Worm (Caenorhabditis elegans) whole organism, late embryonic: Measurements from ENCODE around the gene grd-11.

Experiments
- ahr-1 ChIP-seq: sonication (generic microtip); optimal IDR thresholded peaks from 2 replicates; lab custom pipeline; 2016; ENCODE audit warnings: missing genetic modification characterization, missing compliant biosample characterization
- ceh-2 ChIP-seq: sonication (generic microtip); optimal IDR thresholded peaks from 2 replicates; lab custom pipeline; 2016; ENCODE audit warnings: missing genotype, missing genetic modification characterization, missing compliant biosample characterization
- ceh-22 ChIP-seq: sonication (generic microtip); optimal IDR thresholded peaks from 2 replicates; lab custom pipeline; 2017; ENCODE audit warnings: missing biosample characterization, missing genetic modification characterization
- ceh-48 ChIP-seq: sonication (generic microtip); optimal IDR thresholded peaks from 2 replicates; lab custom pipeline; 2016; ENCODE audit warnings: missing genetic modification characterization, inconsistent platforms, missing compliant biosample characterization
- ets-4 ChIP-seq: sonication (generic microtip); optimal IDR thresholded peaks from 2 replicates; lab custom pipeline; 2016; ENCODE audit warnings: missing genetic modification characterization, missing compliant biosample characterization
- pqm-1 ChIP-seq: sonication (generic microtip); optimal IDR thresholded peaks from 2 replicates; lab custom pipeline; 2016; ENCODE audit warnings: missing genetic modification characterization, missing compliant biosample characterization
- ref-2 ChIP-seq: sonication (generic microtip); optimal IDR thresholded peaks from 2 replicates; lab custom pipeline; 2016; ENCODE audit warnings: missing genetic modification characterization, missing compliant biosample characterization

Gene grd-11

ce11 chrV:20413936-20414335 lies 57.4 kb downstream of the grd-11 start:
- TF ChIP-seq pqm-1 (tag; lab: Kevin White, UChicago) (no peak), ceh-48 (tag; lab: Kevin White, UChicago) (no peak), ets-4 (tag; lab: Kevin White, UChicago) (no peak), ahr-1 (tag; lab: Kevin White, UChicago) (no peak), ref-2 (tag; lab: Kevin White, UChicago) (no peak), ceh-2 (tag; lab: Kevin White, UChicago) (no peak), ceh-22 (tag; lab: Kevin White, UChicago) (no peak)
